Fruit fly (Drosophila melanogaster) S2 (cell line): ENCODE results near the gene CG14346.

Experiments
- CG8478 ChIP-seq: fragments of >200 bp; optimal IDR thresholded peaks from 2 replicates; lab custom pipeline; 2018
- CTCF ChIP-seq, 2 experiments: fragments of >200 bp; optimal IDR thresholded peaks; 2 replicates each; lab custom pipeline; 2018

DNA sequence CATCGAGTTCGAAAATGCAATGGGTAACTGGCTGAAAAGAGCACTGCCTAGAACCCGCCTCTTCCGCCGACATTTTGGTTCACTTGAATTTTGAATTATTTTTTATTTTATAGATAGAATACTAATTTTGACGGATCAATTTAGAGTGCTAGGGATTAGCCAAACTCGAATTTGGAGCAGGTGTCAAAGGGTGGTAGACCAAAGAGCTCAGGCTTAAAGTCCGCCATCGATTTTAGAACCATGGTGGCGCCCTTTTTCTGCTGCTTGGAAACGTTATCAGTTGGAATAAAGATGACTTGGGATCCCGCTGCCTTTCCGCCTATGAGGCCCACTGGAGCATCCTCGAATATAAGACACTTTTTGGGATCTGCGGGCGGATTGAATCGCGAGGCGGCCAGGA is 13.0 kb upstream of the CG14346 start, which contains the start of gene CG31924:
- TF ChIP-seq CTCF (optimal IDR thresholded peaks at IDR 0.05; lab: Kevin White, UChicago) (no peak), CG8478 (lab: Kevin White, UChicago) (no peak)
